Fruit fly (Drosophila melanogaster): ENCODE measurements around the gene gfzf.

DNA sequence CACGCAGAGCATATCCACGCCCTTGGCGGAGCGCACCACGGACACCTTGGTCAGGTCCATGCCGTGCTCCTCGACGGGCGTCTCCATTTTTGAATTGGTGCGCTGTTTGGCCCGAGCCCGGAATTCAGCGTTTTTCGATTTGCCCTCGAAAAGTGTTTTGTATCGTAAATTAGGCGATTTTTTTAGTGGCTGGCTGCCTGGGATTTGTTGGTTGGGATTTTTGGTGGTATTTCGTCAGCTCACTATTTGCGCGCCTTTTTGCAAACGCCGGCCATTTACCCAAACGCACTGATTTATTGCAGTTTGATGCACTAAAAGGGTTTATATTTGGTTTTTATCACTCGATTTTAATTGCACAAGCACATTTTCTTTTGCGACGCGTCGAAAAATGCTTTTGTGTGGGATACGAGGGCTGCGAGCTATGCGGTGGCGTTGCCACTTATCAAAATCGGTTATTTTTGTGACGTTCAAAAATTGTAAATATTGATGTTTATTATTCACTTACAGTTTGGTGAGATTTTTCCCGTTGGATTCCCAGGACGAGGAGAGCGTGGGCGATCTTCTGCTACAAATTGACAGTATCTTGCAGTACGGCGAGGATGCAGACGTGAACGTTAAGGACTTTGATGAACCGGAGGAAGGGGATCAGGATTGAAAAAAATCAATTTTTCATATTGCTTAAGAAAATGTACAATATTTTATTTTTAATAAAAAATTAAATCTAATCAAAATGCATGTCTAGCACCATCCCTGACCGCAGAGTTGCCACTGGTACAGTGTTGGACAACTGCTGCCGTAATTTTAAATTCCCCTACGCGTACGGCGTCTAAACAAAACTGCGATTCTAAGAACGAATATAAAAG is at the start of gene gfzf, which contains the start of gene Sas-4:
- TF ChIP-seq CG11294 (GFP tag; IDR thresholded peaks at IDR 0.05) (peak; percentile 61; the same call in 1 of the 2 replicates), Hr4 (GFP tag; optimal IDR thresholded peaks at IDR 0.05) (no peak), Sox15 (GFP tag; optimal IDR thresholded peaks at IDR 0.05) (peak; percentile 79), CG16779 (tag; optimal IDR thresholded peaks at IDR 0.05) (no peak), cyc (GFP tag; optimal IDR thresholded peaks at IDR 0.05) (peak; percentile 61), Gug (GFP tag; IDR thresholded peaks at IDR 0.05) (peak; percentile 68), Ets96B (tag; optimal IDR thresholded peaks at IDR 0.05) (peak; percentile 21), net (GFP tag; optimal IDR thresholded peaks at IDR 0.05) (no peak), Ets21C (GFP tag; optimal IDR thresholded peaks at IDR 0.05) (no peak)
